Fruit fly (Drosophila melanogaster) whole organism, embryonic: ENCODE data around the gene GstZ1.

ENCODE experiments used
- B-H1 ChIP-seq: fragments of 200-800 bp; sonication (Bioruptor generic); IDR thresholded peaks from 3 replicates; pipeline ENCODE4 v1.3.6; 2022; ENCODE audit warnings: missing biosample characterization, missing genetic modification characterization
- BEAF-32 ChIP-seq: fragments of 200-800 bp; sonication (Bioruptor generic); optimal IDR thresholded peaks from 3 replicates; lab custom pipeline; 2017; ENCODE audit warnings: missing biosample characterization, missing genetic modification characterization, mild to moderate bottlenecking, moderate library complexity, missing genetic modification reagents
- CG10543 ChIP-seq: fragments of 200-800 bp; sonication (Bioruptor generic); optimal IDR thresholded peaks from 3 replicates; lab custom pipeline; 2017; ENCODE audit warnings: missing biosample characterization, mild to moderate bottlenecking, missing genetic modification characterization, moderate library complexity
- CG10959 ChIP-seq: fragments of 200-800 bp; sonication (Bioruptor generic); IDR thresholded peaks from 2 replicates; pipeline ENCODE4 v1.3.6; 2022; ENCODE audit warnings: missing biosample characterization, missing genetic modification characterization
- CG12071 ChIP-seq: fragments of 200-800 bp; sonication (Bioruptor generic); optimal IDR thresholded peaks from 3 replicates; lab custom pipeline; 2018; ENCODE audit warnings: missing biosample characterization, mild to moderate bottlenecking, missing genetic modification characterization
- CG1233 ChIP-seq: fragments of 200-800 bp; sonication (Bioruptor generic); optimal IDR thresholded peaks from 4 replicates; lab custom pipeline; 2018; ENCODE audit warnings: missing biosample characterization, mild to moderate bottlenecking, missing genetic modification characterization
- CG12391 ChIP-seq: fragments of 200-800 bp; sonication (Bioruptor generic); optimal IDR thresholded peaks from 3 replicates; lab custom pipeline; 2018; ENCODE audit warnings: missing biosample characterization, mild to moderate bottlenecking, missing genetic modification characterization, moderate library complexity
- CG13894 ChIP-seq: fragments of 200-800 bp; sonication (Bioruptor generic); optimal IDR thresholded peaks from 3 replicates; lab custom pipeline; 2018; ENCODE audit warnings: missing biosample characterization, mild to moderate bottlenecking, missing genetic modification characterization, moderate library complexity
- CG14050 ChIP-seq: fragments of 200-800 bp; sonication (Bioruptor generic); IDR thresholded peaks from 3 replicates; pipeline ENCODE4 v1.3.6; 2022; ENCODE audit warnings: missing biosample characterization, missing genetic modification characterization
- CG15269 ChIP-seq: fragments of 200-800 bp; sonication (Bioruptor generic); optimal IDR thresholded peaks from 2 replicates; lab custom pipeline; 2018; ENCODE audit warnings: missing biosample characterization, mild to moderate bottlenecking, missing genetic modification characterization, moderate library complexity
- CG15479 ChIP-seq: fragments of 200-800 bp; sonication (Bioruptor generic); optimal IDR thresholded peaks from 3 replicates; lab custom pipeline; 2019; ENCODE audit warnings: missing biosample characterization, mild to moderate bottlenecking, missing genetic modification characterization, moderate library complexity
- CG1603 ChIP-seq: fragments of 200-800 bp; sonication (Bioruptor generic); optimal IDR thresholded peaks from 2 replicates; lab custom pipeline; 2019; ENCODE audit warnings: missing biosample characterization, mild to moderate bottlenecking, missing genetic modification characterization, moderate library complexity
- CG1832 ChIP-seq: fragments of 200-800 bp; sonication (Bioruptor generic); optimal IDR thresholded peaks from 2 replicates; lab custom pipeline; 2017; ENCODE audit warnings: missing biosample characterization, mild to moderate bottlenecking, missing genetic modification characterization, inconsistent platforms
- CG2116 ChIP-seq: fragments of 200-800 bp; sonication (Bioruptor generic); optimal IDR thresholded peaks from 3 replicates; lab custom pipeline; 2018; ENCODE audit warnings: missing biosample characterization, mild to moderate bottlenecking, missing genetic modification characterization
- CG30403 ChIP-seq: fragments of 200-800 bp; sonication (Bioruptor generic); optimal IDR thresholded peaks from 3 replicates; lab custom pipeline; 2016; ENCODE audit warnings: missing biosample characterization, missing genetic modification characterization
- CG3065 ChIP-seq: fragments of 200-800 bp; sonication (Bioruptor generic); optimal IDR thresholded peaks from 2 replicates; lab custom pipeline; 2016; ENCODE audit warnings: missing biosample characterization, missing genetic modification characterization
- CG3281 ChIP-seq: fragments of 200-800 bp; sonication (Bioruptor generic); optimal IDR thresholded peaks from 3 replicates; lab custom pipeline; 2017; ENCODE audit warnings: missing biosample characterization, mild to moderate bottlenecking, missing genetic modification characterization
- CG6683 ChIP-seq: fragments of 200-800 bp; sonication (Bioruptor generic); optimal IDR thresholded peaks from 2 replicates; lab custom pipeline; 2017; ENCODE audit warnings: missing biosample characterization, mild to moderate bottlenecking, missing genetic modification characterization, missing genetic modification reagents
- CG6689 ChIP-seq: fragments of 200-800 bp; sonication (Bioruptor generic); IDR thresholded peaks from 2 replicates; pipeline ENCODE4 v1.3.6; 2022; ENCODE audit warnings: missing biosample characterization, missing genetic modification characterization
- CG6765 ChIP-seq: fragments of 200-800 bp; sonication (Bioruptor generic); optimal IDR thresholded peaks from 3 replicates; lab custom pipeline; 2017; ENCODE audit warnings: missing biosample characterization, mild to moderate bottlenecking, missing genetic modification characterization
- CG7372 ChIP-seq: fragments of 200-800 bp; sonication (Bioruptor generic); IDR thresholded peaks from 2 replicates; pipeline ENCODE4 v1.3.6; 2022; ENCODE audit warnings: missing biosample characterization, missing genetic modification characterization
- CG9817 ChIP-seq: fragments of 200-800 bp; sonication (Bioruptor generic); optimal IDR thresholded peaks from 2 replicates; lab custom pipeline; 2018; ENCODE audit warnings: missing biosample characterization, mild to moderate bottlenecking, missing genetic modification characterization, moderate library complexity
- CG9932 ChIP-seq: fragments of 200-800 bp; sonication (Bioruptor generic); IDR thresholded peaks from 2 replicates; pipeline ENCODE4 v1.3.6; 2022; ENCODE audit warnings: missing biosample characterization, missing genetic modification characterization
- Fer1 ChIP-seq: fragments of 200-800 bp; sonication (Bioruptor generic); optimal IDR thresholded peaks from 2 replicates; lab custom pipeline; 2017; ENCODE audit warnings: missing biosample characterization, mild to moderate bottlenecking, missing genetic modification characterization
- MTF-1 ChIP-seq: fragments of 200-800 bp; sonication (Bioruptor generic); optimal IDR thresholded peaks from 2 replicates; lab custom pipeline; 2018; ENCODE audit warnings: missing biosample characterization, mild to moderate bottlenecking, missing genetic modification characterization, borderline replicate concordance
- Neu2 ChIP-seq: fragments of 200-800 bp; sonication (Bioruptor generic); optimal IDR thresholded peaks from 3 replicates; lab custom pipeline; 2016; ENCODE audit warnings: missing biosample characterization, missing genetic modification characterization, borderline replicate concordance
- Poxn ChIP-seq: fragments of 200-800 bp; sonication (Bioruptor generic); IDR thresholded peaks from 2 replicates; pipeline ENCODE4 v1.3.6; 2022; ENCODE audit warnings: missing biosample characterization, missing genetic modification characterization
- Sin3A ChIP-seq: fragments of >200 bp; optimal IDR thresholded peaks from 2 replicates; lab custom pipeline; 2018
- Usf ChIP-seq: fragments of 200-800 bp; sonication (Bioruptor generic); optimal IDR thresholded peaks from 2 replicates; lab custom pipeline; 2017; ENCODE audit warnings: missing genotype, missing biosample characterization, missing genetic modification characterization
- ac ChIP-seq: fragments of 200-800 bp; sonication (Bioruptor generic); optimal IDR thresholded peaks from 3 replicates; lab custom pipeline; 2017; ENCODE audit warnings: missing biosample characterization, mild to moderate bottlenecking, missing genetic modification characterization
- ato ChIP-seq: fragments of 200-800 bp; sonication (Bioruptor generic); IDR thresholded peaks from 2 replicates; pipeline ENCODE4 v1.3.6; 2022; ENCODE audit warnings: missing biosample characterization, missing genetic modification characterization; ENCODE audit not compliant: partially characterized antibody
- ci ChIP-seq: fragments of 200-800 bp; sonication (Bioruptor generic); IDR thresholded peaks from 3 replicates; pipeline ENCODE4 v1.3.6; 2022; ENCODE audit warnings: missing biosample characterization, missing genetic modification characterization
- cwo ChIP-seq: fragments of 200-800 bp; sonication (Bioruptor generic); optimal IDR thresholded peaks from 3 replicates; lab custom pipeline; 2017; ENCODE audit warnings: missing biosample characterization, missing genetic modification characterization, mild to moderate bottlenecking, moderate library complexity, missing genetic modification reagents
- disco-r ChIP-seq: fragments of 200-800 bp; sonication (Bioruptor generic); optimal IDR thresholded peaks from 2 replicates; lab custom pipeline; 2016; ENCODE audit warnings: missing biosample characterization, missing genetic modification characterization
- emc ChIP-seq: fragments of 200-800 bp; sonication (Bioruptor generic); optimal IDR thresholded peaks from 2 replicates; lab custom pipeline; 2016; ENCODE audit warnings: missing biosample characterization, missing genetic modification characterization
- eve ChIP-seq, 2 experiments: fragments of >200 bp; optimal IDR thresholded peaks; 2 replicates each; lab custom pipeline; 2017; ENCODE audit warnings: missing biosample characterization in 2 of 2, missing genetic modification characterization in 2 of 2
- fd3F ChIP-seq: fragments of 200-800 bp; sonication (Bioruptor generic); optimal IDR thresholded peaks from 2 replicates; lab custom pipeline; 2018; ENCODE audit warnings: missing biosample characterization, mild to moderate bottlenecking, missing genetic modification characterization, moderate library complexity
- fd96Cb ChIP-seq: fragments of 200-800 bp; sonication (Bioruptor generic); optimal IDR thresholded peaks from 2 replicates; lab custom pipeline; 2018; ENCODE audit warnings: missing biosample characterization, mild to moderate bottlenecking, missing genetic modification characterization, moderate library complexity
- gsb ChIP-seq: fragments of 200-800 bp; sonication (Bioruptor generic); IDR thresholded peaks from 2 replicates; pipeline ENCODE4 v1.3.6; 2022; ENCODE audit warnings: missing biosample characterization, missing genetic modification characterization
- lab ChIP-seq: fragments of 200-800 bp; sonication (Bioruptor generic); optimal IDR thresholded peaks from 3 replicates; lab custom pipeline; 2017; ENCODE audit warnings: missing biosample characterization, missing genetic modification characterization, mild to moderate bottlenecking, moderate library complexity, missing genetic modification reagents
- lbe ChIP-seq: fragments of 200-800 bp; sonication (Bioruptor generic); optimal IDR thresholded peaks from 2 replicates; lab custom pipeline; 2016; ENCODE audit warnings: missing biosample characterization, mild to moderate bottlenecking, missing genetic modification characterization
- mirr ChIP-seq: fragments of 200-800 bp; sonication (Bioruptor generic); optimal IDR thresholded peaks from 3 replicates; lab custom pipeline; 2018; ENCODE audit warnings: missing biosample characterization, mild to moderate bottlenecking, missing genetic modification characterization
- oc ChIP-seq: fragments of 200-800 bp; sonication (Bioruptor generic); optimal IDR thresholded peaks from 2 replicates; lab custom pipeline; 2018; ENCODE audit warnings: missing biosample characterization, mild to moderate bottlenecking, missing genetic modification characterization, moderate library complexity
- phol ChIP-seq: fragments of 200-800 bp; sonication (Bioruptor generic); optimal IDR thresholded peaks from 3 replicates; lab custom pipeline; 2018; ENCODE audit warnings: missing biosample characterization, mild to moderate bottlenecking, missing genetic modification characterization, moderate library complexity
- prd ChIP-seq, 3 experiments: fragments of >200 bp in 2 of 3; fragments of 200-800 bp in 1 of 3; sonication (Bioruptor generic) in 1 of 3; optimal IDR thresholded peaks in 2 of 3; IDR thresholded peaks in 1 of 3; 2 replicates in 2 of 3; 3 replicates in 1 of 3; pipeline versions ENCODE4 v1.3.6 to Lab custom; 2017 to 2022; ENCODE audit warnings: missing biosample characterization in 1 of 3, missing genetic modification characterization in 1 of 3
- row ChIP-seq: fragments of 200-800 bp; sonication (Bioruptor generic); IDR thresholded peaks from 3 replicates; pipeline ENCODE4 v1.3.6; 2022; ENCODE audit warnings: missing biosample characterization, missing genetic modification characterization
- shn ChIP-seq: fragments of 200-800 bp; sonication (Bioruptor generic); optimal IDR thresholded peaks from 3 replicates; lab custom pipeline; 2016; ENCODE audit warnings: missing biosample characterization, missing genetic modification characterization
- stc ChIP-seq: fragments of 200-800 bp; sonication (Bioruptor generic); IDR thresholded peaks from 2 replicates; pipeline ENCODE4 v1.3.6; 2022; ENCODE audit warnings: missing biosample characterization, missing genetic modification characterization
- toy ChIP-seq: fragments of 200-800 bp; sonication (Bioruptor generic); IDR thresholded peaks from 2 replicates; pipeline ENCODE4 v1.3.6; 2022; ENCODE audit warnings: missing biosample characterization, missing genetic modification characterization
- unpg ChIP-seq: fragments of 200-800 bp; sonication (Bioruptor generic); optimal IDR thresholded peaks from 3 replicates; lab custom pipeline; 2018; ENCODE audit warnings: missing biosample characterization, mild to moderate bottlenecking, missing genetic modification characterization, moderate library complexity

Gene GstZ1

dm6 chr3R:9491065-9491567 is 34.8 kb upstream of the GstZ1 start (continued):
- TF ChIP-seq fd96Cb (tag; lab: Kevin White, UChicago) (no peak), toy (GFP tag; lab: Robert Waterston, UW) (no peak), CG1233 (GFP tag; lab: Kevin White, UChicago) (no peak), CG10543 (peak; percentile 77), CG12071 (GFP tag; lab: Kevin White, UChicago) (peak; percentile 44), CG2116 (GFP tag; lab: Kevin White, UChicago) (no peak), gsb (GFP tag; lab: Robert Waterston, UW) (no peak), disco-r (GFP tag; lab: Kevin White, UChicago) (no peak), lbe (GFP tag; lab: Kevin White, UChicago) (no peak), CG30403 (GFP tag; lab: Kevin White, UChicago) (no peak), prd (optimal IDR thresholded peaks at IDR 0.05; lab: Kevin White, UChicago) (no peak), prd (GFP tag; IDR thresholded peaks at IDR 0.05; lab: Robert Waterston, UW) (no peak), unpg (GFP tag; lab: Kevin White, UChicago) (no peak), ato (no peak), CG7372 (GFP tag; lab: Robert Waterston, UW) (no peak), oc (no peak), CG14050 (no peak), BEAF-32 (GFP tag; lab: Kevin White, UChicago) (no peak), emc (GFP tag; lab: Kevin White, UChicago) (no peak), phol (tag; lab: Kevin White, UChicago) (no peak), CG6683 (GFP tag; lab: Kevin White, UChicago) (no peak), CG3065 (GFP tag; lab: Kevin White, UChicago) (no peak), Usf (GFP tag; lab: Kevin White, UChicago) (no peak), Neu2 (no peak), CG3281 (GFP tag; lab: Kevin White, UChicago) (no peak), stc (GFP tag; lab: Robert Waterston, UW) (no peak), MTF-1 (GFP tag; lab: Kevin White, UChicago) (no peak), Sin3A (no peak), Fer1 (peak; percentile 34), eve (GFP tag; optimal IDR thresholded peaks at IDR 0.05; lab: Kevin White, UChicago) (no peak), CG6689 (GFP tag; lab: Robert Waterston, UW) (no peak), CG10959 (GFP tag; lab: Robert Waterston, UW) (no peak), ac (no peak), Poxn (GFP tag; lab: Robert Waterston, UW) (no peak), CG12391 (tag; lab: Kevin White, UChicago) (no peak), CG1603 (no peak), ci (0 out of 3 replicates have a peak, but pooled peaks have one; percentile 23), CG15269 (no peak), cwo (GFP tag; lab: Kevin White, UChicago) (peak; percentile 7), row (0 out of 3 replicates have a peak, but pooled peaks have one; percentile 6), CG1832 (GFP tag; lab: Kevin White, UChicago) (peak; percentile 20), CG9817 (tag; lab: Kevin White, UChicago) (no peak), CG6765 (GFP tag; lab: Kevin White, UChicago) (no peak), CG15479 (GFP tag; lab: Kevin White, UChicago) (no peak), fd3F (GFP tag; lab: Kevin White, UChicago) (no peak), CG13894 (peak; percentile 75), shn (GFP tag; lab: Kevin White, UChicago) (no peak), CG9932 (GFP tag; lab: Robert Waterston, UW) (peak; percentile 16; the same call in 1 of the 2 replicates), mirr (GFP tag; lab: Kevin White, UChicago) (peak; percentile 75), lab (GFP tag; lab: Kevin White, UChicago) (no peak), B-H1 (GFP tag; lab: Robert Waterston, UW) (no peak)
